Fruit fly (Drosophila melanogaster) whole organism, embryonic: ENCODE measurements around the gene Cep290.

Experiments
- ATbp ChIP-seq: fragments of 200-800 bp; sonication (Bioruptor generic); optimal IDR thresholded peaks from 2 replicates; lab custom pipeline; 2017; ENCODE audit warnings: missing biosample characterization, mild to moderate bottlenecking, missing genetic modification characterization, missing genetic modification reagents
- Asciz ChIP-seq: fragments of 200-800 bp; sonication (Bioruptor generic); optimal IDR thresholded peaks from 2 replicates; lab custom pipeline; 2017; ENCODE audit warnings: missing biosample characterization, mild to moderate bottlenecking, missing genetic modification characterization, missing genetic modification reagents
- Atf-2 ChIP-seq: fragments of 200-800 bp; sonication (Bioruptor generic); optimal IDR thresholded peaks from 2 replicates; lab custom pipeline; 2016; ENCODE audit warnings: missing biosample characterization, missing genetic modification characterization
- Blimp-1 ChIP-seq: fragments of 200-800 bp; sonication (Bioruptor generic); optimal IDR thresholded peaks from 3 replicates; lab custom pipeline; 2018; ENCODE audit warnings: missing biosample characterization, missing genetic modification characterization, mild to moderate bottlenecking, moderate library complexity, missing genetic modification reagents
- Bteb2 ChIP-seq: fragments of 200-800 bp; sonication (Bioruptor generic); optimal IDR thresholded peaks from 2 replicates; lab custom pipeline; 2016; ENCODE audit warnings: missing biosample characterization, missing genetic modification characterization
- CG10959 ChIP-seq: fragments of 200-800 bp; sonication (Bioruptor generic); IDR thresholded peaks from 2 replicates; pipeline ENCODE4 v1.3.6; 2022; ENCODE audit warnings: missing biosample characterization, missing genetic modification characterization
- CG12659 ChIP-seq: fragments of 200-800 bp; sonication (Bioruptor generic); optimal IDR thresholded peaks from 3 replicates; lab custom pipeline; 2017; ENCODE audit warnings: mild to moderate bottlenecking, missing biosample characterization, missing genetic modification reagents, missing genetic modification characterization
- CG12744 ChIP-seq: fragments of 200-800 bp; sonication (Bioruptor generic); optimal IDR thresholded peaks from 2 replicates; lab custom pipeline; 2016; ENCODE audit warnings: missing biosample characterization, missing genetic modification characterization
- CG13624 ChIP-seq: fragments of 200-800 bp; sonication (Bioruptor generic); optimal IDR thresholded peaks from 2 replicates; lab custom pipeline; 2016; ENCODE audit warnings: missing biosample characterization, missing genetic modification characterization
- CG14860 ChIP-seq: fragments of 200-800 bp; sonication (Bioruptor generic); IDR thresholded peaks from 3 replicates; pipeline ENCODE4 v1.3.6; 2022; ENCODE audit warnings: missing biosample characterization, missing genetic modification characterization; ENCODE audit not compliant: partially characterized antibody
- CG14965 ChIP-seq: fragments of 200-800 bp; sonication (Bioruptor generic); optimal IDR thresholded peaks from 2 replicates; lab custom pipeline; 2016; ENCODE audit warnings: missing biosample characterization, missing genetic modification characterization, borderline replicate concordance
- CG1602 ChIP-seq: fragments of 200-800 bp; sonication (Bioruptor generic); optimal IDR thresholded peaks from 3 replicates; lab custom pipeline; 2016; ENCODE audit warnings: missing biosample characterization, missing genetic modification characterization
- CG1603 ChIP-seq: fragments of 200-800 bp; sonication (Bioruptor generic); optimal IDR thresholded peaks from 2 replicates; lab custom pipeline; 2019; ENCODE audit warnings: missing biosample characterization, mild to moderate bottlenecking, missing genetic modification characterization, moderate library complexity
- CG34422 ChIP-seq: fragments of 200-800 bp; sonication (Bioruptor generic); IDR thresholded peaks from 3 replicates; pipeline ENCODE4 v1.3.6; 2022; ENCODE audit warnings: missing biosample characterization, missing genetic modification characterization
- CG5245 ChIP-seq: fragments of 200-800 bp; sonication (Bioruptor generic); optimal IDR thresholded peaks from 3 replicates; lab custom pipeline; 2016; ENCODE audit warnings: missing biosample characterization, missing genetic modification characterization
- CG7357 ChIP-seq: fragments of 200-800 bp; sonication (Bioruptor generic); IDR thresholded peaks from 3 replicates; pipeline ENCODE4 v1.3.6; 2022; ENCODE audit warnings: missing biosample characterization, missing genetic modification characterization
- CG8089 ChIP-seq: fragments of 200-800 bp; sonication (Bioruptor generic); optimal IDR thresholded peaks from 3 replicates; lab custom pipeline; 2016; ENCODE audit warnings: missing biosample characterization, missing genetic modification characterization
- CoRest ChIP-seq: fragments of 200-800 bp; sonication (Bioruptor generic); optimal IDR thresholded peaks from 3 replicates; lab custom pipeline; 2018; ENCODE audit warnings: missing biosample characterization, mild to moderate bottlenecking, missing genetic modification characterization, moderate library complexity
- D19B ChIP-seq: fragments of 200-800 bp; sonication (Bioruptor generic); optimal IDR thresholded peaks from 2 replicates; lab custom pipeline; 2017; ENCODE audit warnings: missing biosample characterization, mild to moderate bottlenecking, missing genetic modification characterization
- Deaf1 ChIP-seq: fragments of 200-800 bp; optimal IDR thresholded peaks from 3 replicates; lab custom pipeline; 2019; ENCODE audit warnings: missing biosample characterization, mild to moderate bottlenecking, missing genetic modification characterization, moderate library complexity
- Dek ChIP-seq: fragments of 200-800 bp; sonication (Bioruptor generic); optimal IDR thresholded peaks from 3 replicates; lab custom pipeline; 2019; ENCODE audit warnings: missing biosample characterization, mild to moderate bottlenecking, missing genetic modification characterization, moderate library complexity
- Dref ChIP-seq: fragments of 200-800 bp; sonication (Bioruptor generic); IDR thresholded peaks from 2 replicates; pipeline ENCODE4 v1.3.6; 2022; ENCODE audit warnings: missing biosample characterization, missing genetic modification characterization
- Drgx ChIP-seq: fragments of 200-800 bp; sonication (Bioruptor generic); IDR thresholded peaks from 2 replicates; pipeline ENCODE4 v1.3.6; 2022; ENCODE audit warnings: missing biosample characterization, missing genetic modification characterization
- Gug ChIP-seq: fragments of 200-800 bp; sonication (Bioruptor generic); IDR thresholded peaks from 4 replicates; pipeline ENCODE4 v1.3.6; 2022; ENCODE audit warnings: missing biosample characterization, missing genetic modification characterization
- HLH3B ChIP-seq: fragments of 200-800 bp; sonication (Bioruptor generic); IDR thresholded peaks from 2 replicates; pipeline ENCODE4 v1.3.6; 2022; ENCODE audit warnings: missing biosample characterization, missing genetic modification characterization
- HmgD ChIP-seq: fragments of 200-800 bp; sonication (Bioruptor generic); optimal IDR thresholded peaks from 3 replicates; lab custom pipeline; 2016; ENCODE audit warnings: missing biosample characterization, missing genetic modification characterization
- Hr51 ChIP-seq, 2 experiments: fragments of 200-800 bp; sonication (Bioruptor generic); optimal IDR thresholded peaks; 2 replicates in 1 of 2; 3 replicates in 1 of 2; lab custom pipeline; 2016 to 2018; ENCODE audit warnings: missing biosample characterization in 2 of 2, missing genetic modification characterization in 2 of 2, mild to moderate bottlenecking in 1 of 2, moderate library complexity in 1 of 2
- Mes4 ChIP-seq: fragments of 200-800 bp; sonication (Bioruptor generic); optimal IDR thresholded peaks from 2 replicates; lab custom pipeline; 2016; ENCODE audit warnings: missing biosample characterization, missing genetic modification characterization
- Oli ChIP-seq: fragments of 200-800 bp; sonication (Bioruptor generic); optimal IDR thresholded peaks from 2 replicates; lab custom pipeline; 2018; ENCODE audit warnings: missing biosample characterization, mild to moderate bottlenecking, missing genetic modification characterization, moderate library complexity
- Ptx1 ChIP-seq: fragments of 200-800 bp; sonication (Bioruptor generic); IDR thresholded peaks from 2 replicates; pipeline ENCODE4 v1.3.6; 2022; ENCODE audit warnings: missing biosample characterization, missing genetic modification characterization
- Rx ChIP-seq: fragments of 200-800 bp; sonication (Bioruptor generic); IDR thresholded peaks from 2 replicates; pipeline ENCODE4 v1.3.6; 2022; ENCODE audit warnings: missing biosample characterization, missing genetic modification characterization
- Sox102F ChIP-seq: fragments of 200-800 bp; sonication (Bioruptor generic); optimal IDR thresholded peaks from 2 replicates; lab custom pipeline; 2018; ENCODE audit warnings: missing biosample characterization, mild to moderate bottlenecking, missing genetic modification characterization, moderate library complexity
- Ssrp ChIP-seq: fragments of 200-800 bp; sonication (Bioruptor generic); optimal IDR thresholded peaks from 2 replicates; lab custom pipeline; 2018; ENCODE audit warnings: missing biosample characterization, mild to moderate bottlenecking, missing genetic modification characterization, moderate library complexity
- YL-1 ChIP-seq: fragments of 200-800 bp; sonication (Bioruptor generic); optimal IDR thresholded peaks from 3 replicates; lab custom pipeline; 2017; ENCODE audit warnings: missing biosample characterization, mild to moderate bottlenecking, missing genetic modification characterization
- bsh ChIP-seq, 2 experiments: fragments of 200-800 bp; sonication (Bioruptor generic); optimal IDR thresholded peaks; 2 replicates each; lab custom pipeline; 2017 to 2018; ENCODE audit warnings: mild to moderate bottlenecking in 2 of 2, missing biosample characterization in 2 of 2, missing genetic modification characterization in 2 of 2, moderate library complexity in 1 of 2
- caup ChIP-seq: fragments of 200-800 bp; sonication (Bioruptor generic); optimal IDR thresholded peaks from 3 replicates; lab custom pipeline; 2017; ENCODE audit warnings: missing biosample characterization, mild to moderate bottlenecking, missing genetic modification characterization, moderate library complexity; ENCODE audit not compliant: severe bottlenecking
- eyg ChIP-seq: fragments of 200-800 bp; sonication (Bioruptor generic); optimal IDR thresholded peaks from 3 replicates; lab custom pipeline; 2016; ENCODE audit warnings: missing biosample characterization, missing genetic modification characterization
- fd96Cb ChIP-seq: fragments of 200-800 bp; sonication (Bioruptor generic); optimal IDR thresholded peaks from 2 replicates; lab custom pipeline; 2018; ENCODE audit warnings: missing biosample characterization, mild to moderate bottlenecking, missing genetic modification characterization, moderate library complexity
- gcm2 ChIP-seq: fragments of 200-800 bp; sonication (Bioruptor generic); optimal IDR thresholded peaks from 2 replicates; lab custom pipeline; 2016; ENCODE audit warnings: missing biosample characterization, missing genetic modification characterization
- grau ChIP-seq: fragments of 200-800 bp; optimal IDR thresholded peaks from 3 replicates; lab custom pipeline; 2019; ENCODE audit warnings: missing biosample characterization, mild to moderate bottlenecking, missing genetic modification characterization, moderate library complexity
- gsb-n ChIP-seq: fragments of 200-800 bp; sonication (Bioruptor generic); optimal IDR thresholded peaks from 3 replicates; lab custom pipeline; 2018; ENCODE audit warnings: missing biosample characterization, mild to moderate bottlenecking, missing genetic modification characterization
- hth ChIP-seq: fragments of >200 bp; optimal IDR thresholded peaks from 2 replicates; lab custom pipeline; 2017; ENCODE audit warnings: inconsistent platforms
- phol ChIP-seq: fragments of 200-800 bp; sonication (Bioruptor generic); optimal IDR thresholded peaks from 3 replicates; lab custom pipeline; 2018; ENCODE audit warnings: missing biosample characterization, mild to moderate bottlenecking, missing genetic modification characterization, moderate library complexity
- pnt ChIP-seq: fragments of 200-800 bp; sonication (Bioruptor generic); optimal IDR thresholded peaks from 3 replicates; lab custom pipeline; 2016; ENCODE audit warnings: missing biosample characterization, missing genetic modification characterization
- row ChIP-seq: fragments of 200-800 bp; sonication (Bioruptor generic); IDR thresholded peaks from 3 replicates; pipeline ENCODE4 v1.3.6; 2022; ENCODE audit warnings: missing biosample characterization, missing genetic modification characterization
- sd ChIP-seq: fragments of 200-800 bp; sonication (Bioruptor generic); optimal IDR thresholded peaks from 3 replicates; lab custom pipeline; 2018; ENCODE audit warnings: missing biosample characterization, mild to moderate bottlenecking, missing genetic modification characterization, moderate library complexity
- sisA ChIP-seq: fragments of 200-800 bp; sonication (Bioruptor generic); IDR thresholded peaks from 2 replicates; pipeline ENCODE4 v1.3.6; 2022; ENCODE audit warnings: missing biosample characterization, missing genetic modification characterization
- vvl ChIP-seq: fragments of 200-800 bp; sonication (Bioruptor generic); IDR thresholded peaks from 2 replicates; pipeline ENCODE4 v1.3.6; 2022; ENCODE audit warnings: missing biosample characterization, missing genetic modification characterization

Cep290 gene

DNA sequence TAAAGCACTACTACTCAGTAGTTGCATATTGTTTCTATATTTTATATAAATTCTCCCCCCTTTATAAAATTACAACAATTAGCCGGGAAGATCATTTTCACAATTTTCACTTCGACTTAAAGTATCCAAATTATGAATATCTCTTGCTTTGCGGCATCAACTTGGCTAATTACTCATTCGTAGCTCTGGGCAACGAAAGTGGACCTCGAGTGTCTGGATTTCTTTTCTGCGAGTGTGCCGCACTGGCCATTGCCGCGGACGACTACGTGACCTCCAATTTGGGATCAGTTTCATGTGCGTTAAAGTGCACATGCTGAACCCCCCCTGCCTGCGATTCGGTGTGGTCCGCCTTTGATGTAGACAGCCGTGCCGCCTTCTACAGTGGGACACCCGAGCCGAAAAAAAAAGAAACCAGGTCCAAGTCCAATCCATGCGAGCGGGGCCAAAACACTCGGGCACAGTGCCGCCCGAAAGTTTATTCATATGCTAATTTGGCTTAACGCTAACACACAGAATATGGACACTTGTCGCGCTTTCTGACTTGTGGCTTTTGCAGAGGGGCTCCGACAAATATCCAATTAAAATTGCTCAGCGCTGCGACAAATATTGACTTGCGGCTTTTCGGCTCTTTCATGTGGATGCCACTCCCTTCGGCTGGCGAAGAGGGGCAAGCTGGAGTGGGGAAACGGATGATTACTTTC, 25.1 kb upstream of the Cep290 start (continued):
- TF ChIP-seq caup (GFP tag; lab: Kevin White, UChicago) (no peak), Rx (GFP tag; lab: Robert Waterston, UW) (no peak), Dek (no peak), Ssrp (tag; lab: Kevin White, UChicago) (peak; percentile 16), Asciz (GFP tag; lab: Kevin White, UChicago) (peak; percentile 1), CG8089 (GFP tag; lab: Kevin White, UChicago) (no peak), CG1602 (GFP tag; lab: Kevin White, UChicago) (peak; percentile 1), CG12659 (GFP tag; lab: Kevin White, UChicago) (peak; percentile 11), gcm2 (GFP tag; lab: Kevin White, UChicago) (no peak), Oli (peak; percentile 43), grau (tag; lab: Kevin White, UChicago) (peak; percentile 20), YL-1 (GFP tag; lab: Kevin White, UChicago) (no peak), HmgD (GFP tag; lab: Kevin White, UChicago) (no peak), vvl (GFP tag; lab: Robert Waterston, UW) (peak; percentile 40), Sox102F (GFP tag; lab: Kevin White, UChicago) (peak; percentile 60), CG12744 (no peak), sisA (GFP tag; lab: Robert Waterston, UW) (peak; percentile 12; the same call in 1 of the 2 replicates), CG14860 (GFP tag; lab: Robert Waterston, UW) (no peak), CG10959 (GFP tag; lab: Robert Waterston, UW) (no peak), D19B (GFP tag; lab: Kevin White, UChicago) (no peak), CG7357 (GFP tag; lab: Robert Waterston, UW) (no peak; the same call in 2 of the 3 replicates), Mes4 (GFP tag; lab: Kevin White, UChicago) (no peak), bsh (GFP tag; optimal IDR thresholded peaks at IDR 0.05; lab: Kevin White, UChicago) (peak in 1 of 2 experiments; percentile 26), CG34422 (GFP tag; lab: Robert Waterston, UW) (0 out of 3 replicates have a peak, but pooled peaks have one; percentile 44), Drgx (peak; percentile 65), sd (no peak), Gug (GFP tag; lab: Robert Waterston, UW) (peak; percentile 35; the same call in 1 of the 4 replicates), CG13624 (GFP tag; lab: Kevin White, UChicago) (no peak), pnt (no peak), Blimp-1 (peak; percentile 29), fd96Cb (peak; percentile 13), CG14965 (GFP tag; lab: Kevin White, UChicago) (no peak), CoRest (tag; lab: Kevin White, UChicago) (peak; percentile 37), Hr51 (GFP tag; optimal IDR thresholded peaks at IDR 0.05; lab: Kevin White, UChicago) (peak in 1 of 2 experiments; percentile 56), Dref (GFP tag; lab: Robert Waterston, UW) (peak; percentile 31; the same call in 1 of the 2 replicates), HLH3B (0 out of 2 replicates have a peak, but pooled peaks have one; percentile 26), ATbp (GFP tag; lab: Kevin White, UChicago) (peak; percentile 6), Atf-2 (GFP tag; lab: Kevin White, UChicago) (no peak), row (peak; percentile 30; the same call in 2 of the 3 replicates), gsb-n (tag; lab: Kevin White, UChicago) (no peak), eyg (GFP tag; lab: Kevin White, UChicago) (no peak), Bteb2 (GFP tag; lab: Kevin White, UChicago) (no peak), phol (tag; lab: Kevin White, UChicago) (peak; percentile 43), Deaf1 (no peak), hth (lab: Kevin White, UChicago) (no peak), Ptx1 (GFP tag; lab: Robert Waterston, UW) (peak; percentile 32; the same call in 1 of the 2 replicates), CG5245 (GFP tag; lab: Kevin White, UChicago) (no peak), CG1603 (tag; lab: Kevin White, UChicago) (peak; percentile 34)
- TF ChIP-seq, all 482 proteins: peak for 68
